Worm (Caenorhabditis elegans) whole organism, young adult: ENCODE measurements around the gene paml-1.

ENCODE experiments used
- F39B2.1 ChIP-seq: fragments of 200-800 bp; sonication (Bioruptor generic); IDR thresholded peaks from 2 replicates; pipeline ENCODE4 v1.3.6; 2022; ENCODE audit warnings: missing genetic modification reagents, missing genetic modification characterization, missing compliant biosample characterization
- ceh-100 ChIP-seq: fragments of 200-800 bp; sonication (Bioruptor generic); IDR thresholded peaks from 2 replicates; pipeline ENCODE4 v1.3.6; 2022; ENCODE audit warnings: missing genetic modification reagents, missing genetic modification characterization, missing compliant biosample characterization
- egl-18 ChIP-seq: fragments of 200-800 bp; sonication (Bioruptor generic); IDR thresholded peaks from 2 replicates; pipeline ENCODE4 v1.3.6; 2022; ENCODE audit warnings: missing genetic modification reagents, missing genetic modification characterization, missing compliant biosample characterization
- lin-26 ChIP-seq: fragments of 200-800 bp; sonication (Bioruptor generic); IDR thresholded peaks from 2 replicates; pipeline ENCODE4 v1.3.6; 2022; ENCODE audit warnings: missing genetic modification reagents, missing genetic modification characterization, missing compliant biosample characterization
- pha-4 ChIP-seq: fragments of 150-350 bp; sonication (generic microtip); optimal IDR thresholded peaks from 2 replicates; lab custom pipeline; 2014; ENCODE audit warnings: missing biosample characterization, missing genetic modification reagents, missing genetic modification characterization
- rcor-1 ChIP-seq: fragments of 200-800 bp; sonication (Bioruptor generic); IDR thresholded peaks from 2 replicates; pipeline ENCODE4 v1.3.6; 2022; ENCODE audit warnings: missing genetic modification reagents, missing genetic modification characterization, missing compliant biosample characterization
- rpc-1 ChIP-seq, 2 experiments: fragments of 150-350 bp in 1 of 2; sonication (generic microtip) in 1 of 2; optimal IDR thresholded peaks; 2 replicates each; lab custom pipeline; 2014 to 2018; ENCODE audit warnings: missing biosample characterization in 1 of 2, missing genetic modification characterization in 1 of 2, missing genetic modification reagents in 1 of 2, missing genotype in 1 of 2
- ztf-6 ChIP-seq: fragments of 200-800 bp; sonication (Bioruptor generic); IDR thresholded peaks from 2 replicates; pipeline ENCODE4 v1.3.6; 2022; ENCODE audit warnings: missing genetic modification reagents, missing genetic modification characterization, missing compliant biosample characterization

DNA sequence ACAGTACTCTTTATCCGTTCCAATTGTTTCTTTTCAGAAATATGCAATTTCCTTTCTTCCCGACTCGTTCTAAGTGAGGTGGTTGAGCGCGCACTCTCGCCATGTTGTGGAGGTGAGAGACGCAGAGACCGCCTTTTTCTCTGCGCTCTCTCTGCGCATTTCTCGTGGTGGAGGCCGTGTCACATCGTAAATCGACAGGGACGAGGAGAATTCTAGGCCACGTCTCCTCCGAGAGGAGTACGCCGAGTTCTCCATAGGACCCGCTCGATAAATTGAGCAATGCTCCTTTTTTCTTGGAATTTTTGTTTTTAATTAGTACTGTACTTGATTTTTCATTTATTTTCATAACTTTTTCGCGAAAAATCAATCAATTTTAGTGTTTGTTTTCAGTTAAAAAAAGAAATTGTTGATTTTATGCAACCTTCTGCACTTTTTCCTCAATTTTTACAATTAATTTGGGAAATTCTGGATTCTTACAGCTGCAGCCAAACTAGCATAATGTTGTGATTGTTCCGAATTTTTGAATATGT is 37.0 kb upstream of the paml-1 start, which contains the start of gene cnk-1:
- TF ChIP-seq pha-4 (tag; lab: Kevin White, UChicago) (no peak), rpc-1 (optimal IDR thresholded peaks at IDR 0.05; lab: Kevin White, UChicago) (no peak), rpc-1 (tag; optimal IDR thresholded peaks at IDR 0.05; lab: Kevin White, UChicago) (no peak), ceh-100 (GFP tag; lab: Robert Waterston, UW) (peak; percentile 93), lin-26 (GFP tag; lab: Robert Waterston, UW) (peak; percentile 84), egl-18 (peak; percentile 93), ztf-6 (GFP tag; lab: Robert Waterston, UW) (peak; percentile 88), F39B2.1 (GFP tag; lab: Robert Waterston, UW) (peak; percentile 81), rcor-1 (peak; percentile 97)
